Worm (Caenorhabditis elegans) whole organism, young adult: ENCODE measurements around the gene AC3.5.

Source experiments
- cebp-1 ChIP-seq, 2 experiments: fragments of 200-800 bp in 1 of 2; sonication (Bioruptor generic) in 1 of 2; sonication (generic microtip) in 1 of 2; IDR thresholded peaks in 1 of 2; optimal IDR thresholded peaks in 1 of 2; 2 replicates each; pipeline versions ENCODE4 v1.3.6 to Lab custom; 2017 to 2022; ENCODE audit warnings: missing compliant biosample characterization in 2 of 2, missing genetic modification characterization in 2 of 2, mild to moderate bottlenecking in 1 of 2, missing genetic modification reagents in 1 of 2, moderate library complexity in 1 of 2
- ceh-58 ChIP-seq: fragments of 200-800 bp; sonication (Bioruptor generic); IDR thresholded peaks from 2 replicates; pipeline ENCODE4 v1.3.6; 2022; ENCODE audit warnings: missing genetic modification characterization, missing compliant biosample characterization
- pha-4 ChIP-seq: fragments of 150-350 bp; sonication (generic microtip); optimal IDR thresholded peaks from 2 replicates; lab custom pipeline; 2014; ENCODE audit warnings: missing biosample characterization, missing genetic modification reagents, missing genetic modification characterization

DNA sequence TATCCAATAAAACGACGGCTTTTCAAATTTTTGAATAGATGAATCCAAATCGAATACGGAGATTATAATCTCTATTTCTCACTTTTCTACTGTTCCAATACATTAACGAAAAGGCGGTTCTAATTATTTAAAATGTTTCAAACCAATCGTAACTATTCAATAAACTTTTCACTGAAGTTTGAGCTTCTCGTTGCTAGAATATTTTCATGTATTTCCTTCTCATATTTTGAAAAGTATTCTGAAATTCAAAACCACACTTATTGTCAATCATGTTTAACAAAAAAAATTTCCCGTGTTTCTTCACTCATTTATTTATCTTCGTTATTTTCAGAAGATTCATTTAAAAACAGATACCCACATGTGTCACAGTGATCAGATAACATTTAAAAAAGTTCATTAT is 14.5 kb downstream of the AC3.5 start, which contains the start of gene F15H10.8:
- TF ChIP-seq ceh-58 (GFP tag; lab: Robert Waterston, UW) (no peak), pha-4 (no peak), cebp-1 (GFP tag; IDR thresholded peaks at IDR 0.05; lab: Robert Waterston, UW) (no peak), cebp-1 (tag; optimal IDR thresholded peaks at IDR 0.05; lab: Kevin White, UChicago) (no peak)
